Worm (Caenorhabditis elegans) whole organism, L4 larva: ENCODE data around the gene ptr-15.
A peak's percentile ranks its signal among the peaks of the same experiment; 100 is the strongest.

Source experiments
- R02D3.7 ChIP-seq: fragments of 150-350 bp; sonication (generic microtip); optimal IDR thresholded peaks from 3 replicates; lab custom pipeline; 2014; ENCODE audit warnings: missing biosample characterization, missing genetic modification characterization
- Y105C5A.15 ChIP-seq: fragments of 200-800 bp; sonication (Bioruptor generic); IDR thresholded peaks from 2 replicates; pipeline ENCODE4 v1.3.6; 2022; ENCODE audit warnings: missing genetic modification characterization, missing compliant biosample characterization
- Y48G9A.11 ChIP-seq: fragments of 200-800 bp; sonication (Bioruptor generic); IDR thresholded peaks from 2 replicates; pipeline ENCODE4 v1.3.6; 2022; ENCODE audit warnings: missing genetic modification reagents, missing genetic modification characterization, missing compliant biosample characterization
- Y5F2A.4 ChIP-seq: fragments of 200-800 bp; sonication (Bioruptor generic); optimal IDR thresholded peaks from 2 replicates; lab custom pipeline; 2018; ENCODE audit warnings: mild to moderate bottlenecking, missing genetic modification characterization, missing compliant biosample characterization
- aly-2 ChIP-seq: sonication (generic microtip); optimal IDR thresholded peaks from 2 replicates; lab custom pipeline; 2018; ENCODE audit warnings: missing biosample characterization, missing genetic modification characterization
- attf-4 ChIP-seq: sonication (generic microtip); optimal IDR thresholded peaks from 3 replicates; lab custom pipeline; 2017; ENCODE audit warnings: missing biosample characterization, missing genetic modification characterization
- ceh-62 ChIP-seq: sonication (generic microtip); optimal IDR thresholded peaks from 2 replicates; lab custom pipeline; 2017; ENCODE audit warnings: missing biosample characterization, missing genetic modification characterization
- cey-2 ChIP-seq: sonication (generic microtip); optimal IDR thresholded peaks from 3 replicates; lab custom pipeline; 2017; ENCODE audit warnings: missing genetic modification characterization, mild to moderate bottlenecking, missing compliant biosample characterization, antibody characterized with exemption, borderline replicate concordance; ENCODE audit not compliant: insufficient read depth
- daf-16 ChIP-seq, 3 experiments: sonication (generic microtip); optimal IDR thresholded peaks; 2 replicates each; lab custom pipeline; 2016 to 2017; ENCODE audit warnings: missing genetic modification characterization in 3 of 3, missing genetic modification reagents in 3 of 3, mild to moderate bottlenecking in 2 of 3, missing compliant biosample characterization in 2 of 3, missing biosample characterization in 1 of 3, moderate library complexity in 1 of 3
- daf-19 ChIP-seq: fragments of 200-800 bp; sonication (Bioruptor generic); conservative IDR thresholded peaks from 2 replicates; pipeline ENCODE4 v1.3.6; 2022; ENCODE audit warnings: missing genetic modification characterization, missing compliant biosample characterization
- dmd-6 ChIP-seq: fragments of 200-800 bp; sonication (Bioruptor generic); IDR thresholded peaks from 2 replicates; pipeline ENCODE4 v1.3.6; 2022; ENCODE audit warnings: missing genetic modification reagents, missing genetic modification characterization, missing compliant biosample characterization
- dmd-8 ChIP-seq: fragments of 200-800 bp; sonication (Bioruptor generic); IDR thresholded peaks from 2 replicates; pipeline ENCODE4 v1.3.6; 2022; ENCODE audit warnings: missing genetic modification characterization, missing compliant biosample characterization
- dmd-9 ChIP-seq: fragments of 200-800 bp; sonication (Bioruptor generic); IDR thresholded peaks from 2 replicates; pipeline ENCODE4 v1.3.6; 2022; ENCODE audit warnings: missing genetic modification reagents, missing genetic modification characterization, missing compliant biosample characterization
- dpl-1 ChIP-seq: fragments of 150-350 bp; optimal IDR thresholded peaks from 2 replicates; lab custom pipeline; 2014; ENCODE audit warnings: missing biosample characterization, missing genetic modification reagents, missing genetic modification characterization
- dve-1 ChIP-seq: sonication (generic microtip); optimal IDR thresholded peaks from 2 replicates; lab custom pipeline; 2017; ENCODE audit warnings: antibody characterized with exemption, mild to moderate bottlenecking, missing genetic modification characterization, missing compliant biosample characterization; ENCODE audit not compliant: insufficient read depth
- egl-27 ChIP-seq: sonication (generic microtip); optimal IDR thresholded peaks from 3 replicates; lab custom pipeline; 2017; ENCODE audit warnings: missing biosample characterization, missing genetic modification reagents, missing genetic modification characterization
- fos-1 ChIP-seq: fragments of 150-350 bp; optimal IDR thresholded peaks from 2 replicates; lab custom pipeline; 2014; ENCODE audit warnings: missing biosample characterization, missing genetic modification characterization
- gei-8 ChIP-seq: fragments of 200-800 bp; sonication (Bioruptor generic); optimal IDR thresholded peaks from 2 replicates; lab custom pipeline; 2018; ENCODE audit warnings: mild to moderate bottlenecking, missing genetic modification characterization, missing compliant biosample characterization
- lim-7 ChIP-seq: fragments of 200-800 bp; sonication (Bioruptor generic); IDR thresholded peaks from 2 replicates; pipeline ENCODE4 v1.3.6; 2022; ENCODE audit warnings: missing genetic modification characterization, missing compliant biosample characterization
- lin-1 ChIP-seq: fragments of 200-800 bp; sonication (Bioruptor generic); IDR thresholded peaks from 2 replicates; pipeline ENCODE4 v1.3.6; 2022; ENCODE audit warnings: missing genetic modification reagents, missing genetic modification characterization, missing compliant biosample characterization
- lin-15B ChIP-seq: fragments of 150-350 bp; sonication (generic microtip); optimal IDR thresholded peaks from 3 replicates; lab custom pipeline; 2014; ENCODE audit warnings: missing biosample characterization, missing genetic modification characterization
- mdl-1 ChIP-seq, 2 experiments: fragments of 150-350 bp in 1 of 2; sonication (generic microtip) in 1 of 2; optimal IDR thresholded peaks; 2 replicates each; lab custom pipeline; 2014 to 2017; ENCODE audit warnings: missing biosample characterization in 2 of 2, missing genetic modification characterization in 2 of 2
- mdt-29 ChIP-seq: fragments of 200-800 bp; sonication (Bioruptor generic); IDR thresholded peaks from 2 replicates; pipeline ENCODE4 v1.3.6; 2022; ENCODE audit warnings: missing genetic modification reagents, missing genetic modification characterization, missing compliant biosample characterization
- mes-2 ChIP-seq: sonication (generic microtip); optimal IDR thresholded peaks from 2 replicates; lab custom pipeline; 2016; ENCODE audit warnings: missing genotype, mild to moderate bottlenecking, missing genetic modification characterization, missing compliant biosample characterization; ENCODE audit not compliant: poor library complexity, severe bottlenecking
- mxl-3 ChIP-seq: fragments of 200-800 bp; sonication (Bioruptor generic); optimal IDR thresholded peaks from 2 replicates; lab custom pipeline; 2018; ENCODE audit warnings: mild to moderate bottlenecking, missing genetic modification characterization, missing compliant biosample characterization
- nhr-102 ChIP-seq: sonication (generic microtip); optimal IDR thresholded peaks from 2 replicates; lab custom pipeline; 2016; ENCODE audit warnings: mild to moderate bottlenecking, missing genetic modification characterization, moderate library complexity, missing compliant biosample characterization
- nhr-11 ChIP-seq: fragments of 150-350 bp; optimal IDR thresholded peaks from 2 replicates; lab custom pipeline; 2014; ENCODE audit warnings: missing biosample characterization, missing genetic modification characterization
- nhr-237 ChIP-seq: sonication (generic microtip); optimal IDR thresholded peaks from 2 replicates; lab custom pipeline; 2017; ENCODE audit warnings: missing biosample characterization, missing genetic modification characterization
- nhr-25 ChIP-seq: sonication (generic microtip); optimal IDR thresholded peaks from 2 replicates; lab custom pipeline; 2017; ENCODE audit warnings: missing genetic modification characterization, mild to moderate bottlenecking, missing compliant biosample characterization, antibody characterized with exemption, moderate library complexity, borderline replicate concordance; ENCODE audit not compliant: insufficient read depth
- nhr-28 ChIP-seq: fragments of 150-350 bp; optimal IDR thresholded peaks from 2 replicates; lab custom pipeline; 2014; ENCODE audit warnings: missing biosample characterization, missing genetic modification characterization
- nhr-48 ChIP-seq: sonication (generic microtip); optimal IDR thresholded peaks from 2 replicates; lab custom pipeline; 2016; ENCODE audit warnings: mild to moderate bottlenecking, missing genetic modification characterization, missing compliant biosample characterization
- nhr-6 ChIP-seq: fragments of 150-350 bp; optimal IDR thresholded peaks from 2 replicates; lab custom pipeline; 2014; ENCODE audit warnings: missing biosample characterization, missing genetic modification characterization
- nhr-77 ChIP-seq: fragments of 150-350 bp; optimal IDR thresholded peaks from 2 replicates; lab custom pipeline; 2014; ENCODE audit warnings: missing biosample characterization, missing genetic modification characterization
- saeg-2 ChIP-seq: fragments of 200-800 bp; sonication (Bioruptor generic); IDR thresholded peaks from 2 replicates; pipeline ENCODE4 v1.3.6; 2022; ENCODE audit warnings: missing genetic modification reagents, missing genetic modification characterization, missing compliant biosample characterization
- set-16 ChIP-seq: fragments of 200-800 bp; sonication (Bioruptor generic); IDR thresholded peaks from 2 replicates; pipeline ENCODE4 v1.3.6; 2022; ENCODE audit warnings: missing genetic modification reagents, missing genetic modification characterization, missing compliant biosample characterization
- snpc-1.2 ChIP-seq: fragments of 200-800 bp; sonication (Bioruptor generic); IDR thresholded peaks from 2 replicates; pipeline ENCODE4 v1.3.6; 2022; ENCODE audit warnings: missing genetic modification reagents, missing genetic modification characterization, missing compliant biosample characterization
- snpc-4 ChIP-seq: fragments of 150-350 bp; optimal IDR thresholded peaks from 2 replicates; lab custom pipeline; 2014; ENCODE audit warnings: missing biosample characterization, missing genetic modification characterization
- tag-97 ChIP-seq: fragments of 200-800 bp; sonication (Bioruptor generic); IDR thresholded peaks from 2 replicates; pipeline ENCODE4 v1.3.6; 2022; ENCODE audit warnings: missing genetic modification characterization, missing compliant biosample characterization
- unc-39 ChIP-seq: sonication (generic microtip); optimal IDR thresholded peaks from 2 replicates; lab custom pipeline; 2017; ENCODE audit warnings: missing biosample characterization, missing genetic modification characterization
- unc-62 ChIP-seq, 3 experiments: fragments of 150-350 bp in 1 of 3; sonication (generic microtip); optimal IDR thresholded peaks in 2 of 3; peaks in 1 of 3; 1 replicate in 1 of 3; 2 replicates in 2 of 3; lab custom pipeline; 2014 to 2017; ENCODE audit warnings: missing biosample characterization in 3 of 3, missing genetic modification characterization in 3 of 3, missing genetic modification reagents in 3 of 3, missing genotype in 1 of 3
- zip-2 ChIP-seq: fragments of 150-350 bp; optimal IDR thresholded peaks from 2 replicates; lab custom pipeline; 2014; ENCODE audit warnings: missing biosample characterization, missing genetic modification characterization

Gene ptr-15

DNA sequence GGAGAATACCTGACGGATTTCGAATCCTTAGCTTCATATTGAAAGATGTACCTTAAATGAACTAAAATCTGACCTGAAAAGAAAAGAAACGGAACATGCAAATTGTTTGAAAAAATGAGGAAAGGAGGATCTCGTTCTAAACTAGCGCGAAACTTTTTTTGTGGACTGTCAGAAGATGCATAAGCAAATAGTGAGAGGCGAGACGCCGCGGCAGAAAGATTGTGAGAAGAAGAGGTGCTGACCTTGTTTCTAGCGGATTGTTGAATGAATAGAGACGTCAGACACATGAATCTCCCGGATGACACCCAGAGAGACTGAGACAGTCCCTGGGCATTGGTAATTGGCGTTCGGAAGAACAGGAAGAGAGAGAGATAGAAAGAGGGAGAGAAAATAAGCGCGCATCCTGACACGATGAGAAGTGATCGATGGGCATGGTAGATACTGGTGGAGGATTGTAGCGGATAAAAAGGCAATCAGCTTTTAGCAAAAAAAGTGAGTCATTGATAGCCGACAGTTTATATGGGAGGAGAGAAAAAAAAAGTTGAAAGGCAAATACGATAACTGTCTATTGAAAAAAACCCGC, at the start of gene ptr-15:
TSS of gene ptr-15 (minus strand) at position 51 of the 583 bp plus-strand sequence.
- TF ChIP-seq Y105C5A.15 (no peak), nhr-237 (tag; lab: Kevin White, UChicago) (no peak), nhr-48 (tag; lab: Kevin White, UChicago) (peak; percentile 21), lin-15B (tag; lab: Kevin White, UChicago) (no peak), saeg-2 (GFP tag; lab: Robert Waterston, UW) (no peak), unc-62 (GFP tag; optimal IDR thresholded peaks at IDR 0.05 in 1 of 2; lab: Kevin White, UChicago) (peak in 1 of 2 experiments; percentile 10), unc-62 (tag; optimal IDR thresholded peaks at IDR 0.05; lab: Kevin White, UChicago) (no peak), lim-7 (GFP tag; lab: Robert Waterston, UW) (no peak), aly-2 (tag; lab: Kevin White, UChicago) (no peak), cey-2 (tag; lab: Kevin White, UChicago) (no peak), dmd-9 (no peak), unc-39 (tag; lab: Kevin White, UChicago) (no peak), Y48G9A.11 (GFP tag; lab: Robert Waterston, UW) (no peak), nhr-77 (tag; lab: Kevin White, UChicago) (no peak), mes-2 (no peak), fos-1 (tag; lab: Kevin White, UChicago) (no peak), nhr-28 (tag; lab: Kevin White, UChicago) (peak; percentile 32), egl-27 (tag; lab: Kevin White, UChicago) (no peak), nhr-6 (tag; lab: Kevin White, UChicago) (no peak), mdt-29 (no peak), nhr-11 (tag; lab: Kevin White, UChicago) (no peak), Y5F2A.4 (no peak), mdl-1 (tag; optimal IDR thresholded peaks at IDR 0.05; lab: Kevin White, UChicago) (peak in 1 of 2 experiments; percentile 35), daf-19 (GFP tag; lab: Robert Waterston, UW) (no peak), mxl-3 (GFP tag; lab: Kevin White, UChicago) (peak; percentile 70), dve-1 (no peak)
- TF ChIP-seq, all 104 proteins: peak for 5

DNA sequence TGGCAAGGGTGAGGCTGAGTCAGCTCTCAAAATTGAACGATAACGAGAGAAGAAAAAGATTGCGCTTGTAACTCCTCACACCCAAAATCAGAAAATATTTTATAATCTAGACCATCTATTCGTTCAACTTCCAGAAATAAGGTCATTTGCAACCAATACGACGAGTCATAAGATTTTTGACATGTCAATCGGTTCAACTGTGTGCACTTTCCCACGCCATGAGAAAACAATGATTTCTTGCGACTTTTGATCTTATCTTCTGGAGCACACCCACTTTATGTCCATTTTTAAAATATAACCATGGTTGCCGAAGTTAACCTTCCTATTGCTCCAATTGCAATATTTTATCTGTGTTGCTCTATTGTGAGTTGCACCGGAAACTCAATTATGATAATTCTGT, 47.3 kb upstream of the ptr-15 start, which contains the start of gene srsx-32:
TSS of gene srsx-32 (plus strand) at position 301 of the 400 bp plus-strand sequence.
- TF ChIP-seq zip-2 (tag; lab: Kevin White, UChicago) (no peak), snpc-4 (no peak), tag-97 (GFP tag; lab: Robert Waterston, UW) (no peak), attf-4 (tag; lab: Kevin White, UChicago) (no peak), gei-8 (GFP tag; lab: Kevin White, UChicago) (no peak), dpl-1 (GFP tag; lab: Kevin White, UChicago) (no peak), snpc-1.2 (GFP tag; lab: Robert Waterston, UW) (no peak), lin-1 (GFP tag; lab: Robert Waterston, UW) (no peak), ceh-62 (tag; lab: Kevin White, UChicago) (no peak), daf-16 (GFP tag; optimal IDR thresholded peaks at IDR 0.05; lab: Kevin White, UChicago) (no peak), daf-16 (tag; optimal IDR thresholded peaks at IDR 0.05; lab: Kevin White, UChicago) (no peak), dmd-8 (GFP tag; lab: Robert Waterston, UW) (no peak), egl-27 (tag; lab: Kevin White, UChicago) (no peak), mxl-3 (GFP tag; lab: Kevin White, UChicago) (no peak), R02D3.7 (no peak), nhr-48 (tag; lab: Kevin White, UChicago) (no peak), unc-39 (tag; lab: Kevin White, UChicago) (no peak), nhr-102 (tag; lab: Kevin White, UChicago) (no peak), dmd-6 (GFP tag; lab: Robert Waterston, UW) (no peak), nhr-25 (tag; lab: Kevin White, UChicago) (no peak), set-16 (GFP tag; lab: Robert Waterston, UW) (no peak)
